Fruit fly (Drosophila melanogaster) whole organism, embryonic: ENCODE measurements around the gene CG3764.

Source experiments
- ATbp ChIP-seq: fragments of 200-800 bp; sonication (Bioruptor generic); optimal IDR thresholded peaks from 2 replicates; lab custom pipeline; 2017; ENCODE audit warnings: missing biosample characterization, mild to moderate bottlenecking, missing genetic modification characterization, missing genetic modification reagents
- Atf6 ChIP-seq: fragments of 200-800 bp; sonication (Bioruptor generic); IDR thresholded peaks from 2 replicates; pipeline ENCODE4 v1.3.6; 2022; ENCODE audit warnings: missing biosample characterization, missing genetic modification characterization
- Awh ChIP-seq: fragments of 200-800 bp; sonication (Bioruptor generic); IDR thresholded peaks from 2 replicates; pipeline ENCODE4, ENCODE4 v1.3.6; 2022; ENCODE audit warnings: missing biosample characterization, missing genetic modification characterization
- CG11456 ChIP-seq: fragments of 200-800 bp; sonication (Bioruptor generic); IDR thresholded peaks from 3 replicates; pipeline ENCODE4 v1.3.6; 2022; ENCODE audit warnings: missing biosample characterization, missing genetic modification characterization
- CG12299 ChIP-seq: fragments of 200-800 bp; sonication (Bioruptor generic); optimal IDR thresholded peaks from 2 replicates; lab custom pipeline; 2018; ENCODE audit warnings: missing biosample characterization, mild to moderate bottlenecking, missing genetic modification characterization
- CG14014 ChIP-seq: fragments of 200-800 bp; sonication (Bioruptor generic); IDR thresholded peaks from 2 replicates; pipeline ENCODE4 v1.3.6; 2022; ENCODE audit warnings: missing biosample characterization, missing genetic modification characterization
- CG14710 ChIP-seq: fragments of 200-800 bp; sonication (Bioruptor generic); optimal IDR thresholded peaks from 3 replicates; lab custom pipeline; 2019; ENCODE audit warnings: missing biosample characterization, mild to moderate bottlenecking, missing genetic modification characterization, moderate library complexity
- CG16779 ChIP-seq: fragments of 200-800 bp; sonication (Bioruptor generic); IDR thresholded peaks from 2 replicates; pipeline ENCODE4 v1.3.6; 2022; ENCODE audit warnings: missing biosample characterization, missing genetic modification characterization
- CG16815 ChIP-seq: fragments of 200-800 bp; sonication (Bioruptor generic); optimal IDR thresholded peaks from 3 replicates; lab custom pipeline; 2017; ENCODE audit warnings: missing biosample characterization, mild to moderate bottlenecking, missing genetic modification characterization
- CG17361 ChIP-seq: fragments of 200-800 bp; sonication (Bioruptor generic); IDR thresholded peaks from 3 replicates; pipeline ENCODE4 v1.3.6; 2022; ENCODE audit warnings: missing biosample characterization, missing genetic modification characterization
- CG18619 ChIP-seq: fragments of 200-800 bp; sonication (Bioruptor generic); optimal IDR thresholded peaks from 3 replicates; lab custom pipeline; 2017; ENCODE audit warnings: missing biosample characterization, mild to moderate bottlenecking, missing genetic modification characterization
- CG2202 ChIP-seq: fragments of 200-800 bp; sonication (Bioruptor generic); optimal IDR thresholded peaks from 2 replicates; lab custom pipeline; 2018; ENCODE audit warnings: missing biosample characterization, mild to moderate bottlenecking, missing genetic modification characterization
- CG31365 ChIP-seq: fragments of 200-800 bp; sonication (Bioruptor generic); optimal IDR thresholded peaks from 2 replicates; lab custom pipeline; 2018; ENCODE audit warnings: missing biosample characterization, mild to moderate bottlenecking, missing genetic modification characterization
- CG34376 ChIP-seq: fragments of 200-800 bp; sonication (Bioruptor generic); optimal IDR thresholded peaks from 2 replicates; lab custom pipeline; 2018; ENCODE audit warnings: missing biosample characterization, mild to moderate bottlenecking, missing genetic modification characterization
- CG3726 ChIP-seq: fragments of 200-800 bp; sonication (Bioruptor generic); IDR thresholded peaks from 3 replicates; pipeline ENCODE4, ENCODE4 v1.3.6; 2022; ENCODE audit warnings: missing biosample characterization, missing genetic modification characterization
- CG4360 ChIP-seq: fragments of 200-800 bp; sonication (Bioruptor generic); IDR thresholded peaks from 2 replicates; pipeline ENCODE4 v1.3.6; 2022; ENCODE audit warnings: missing biosample characterization, missing genetic modification characterization
- CG4707 ChIP-seq: fragments of 200-800 bp; sonication (Bioruptor generic); optimal IDR thresholded peaks from 2 replicates; lab custom pipeline; 2018; ENCODE audit warnings: missing biosample characterization, mild to moderate bottlenecking, missing genetic modification characterization, moderate library complexity
- CG6791 ChIP-seq: fragments of 200-800 bp; sonication (Bioruptor generic); IDR thresholded peaks from 3 replicates; pipeline ENCODE4 v1.3.6; 2022; ENCODE audit warnings: missing biosample characterization, missing genetic modification characterization; ENCODE audit not compliant: partially characterized antibody
- CG7786 ChIP-seq: fragments of 200-800 bp; sonication (Bioruptor generic); optimal IDR thresholded peaks from 2 replicates; lab custom pipeline; 2016; ENCODE audit warnings: missing biosample characterization, missing genetic modification characterization
- CG7928 ChIP-seq: fragments of 200-800 bp; sonication (Bioruptor generic); optimal IDR thresholded peaks from 2 replicates; lab custom pipeline; 2017; ENCODE audit warnings: missing biosample characterization, mild to moderate bottlenecking, missing genetic modification characterization
- CG8924 ChIP-seq: fragments of 200-800 bp; optimal IDR thresholded peaks from 3 replicates; lab custom pipeline; 2019; ENCODE audit warnings: missing biosample characterization, mild to moderate bottlenecking, missing genetic modification characterization, moderate library complexity
- CG9609 ChIP-seq: fragments of 200-800 bp; sonication (Bioruptor generic); optimal IDR thresholded peaks from 3 replicates; lab custom pipeline; 2016; ENCODE audit warnings: missing biosample characterization, missing genetic modification characterization
- Dbx ChIP-seq: fragments of 200-800 bp; sonication (Bioruptor generic); IDR thresholded peaks from 3 replicates; pipeline ENCODE4 v1.3.6; 2022; ENCODE audit warnings: missing biosample characterization, missing genetic modification characterization
- ERR ChIP-seq: fragments of 200-800 bp; sonication (Bioruptor generic); optimal IDR thresholded peaks from 2 replicates; lab custom pipeline; 2016; ENCODE audit warnings: missing biosample characterization, missing genetic modification characterization
- Hey ChIP-seq: fragments of 200-800 bp; sonication (Bioruptor generic); optimal IDR thresholded peaks from 3 replicates; lab custom pipeline; 2018; ENCODE audit warnings: missing biosample characterization, mild to moderate bottlenecking, missing genetic modification characterization
- Mrtf ChIP-seq: fragments of 200-800 bp; sonication (Bioruptor generic); IDR thresholded peaks from 3 replicates; pipeline ENCODE4 v1.3.6; 2022; ENCODE audit warnings: missing biosample characterization, missing genetic modification characterization
- Pdp1 ChIP-seq, 2 experiments: fragments of 200-800 bp; sonication (Bioruptor generic); optimal IDR thresholded peaks; 3 replicates each; lab custom pipeline; 2016; ENCODE audit warnings: missing biosample characterization in 2 of 2, missing genetic modification characterization in 2 of 2, mild to moderate bottlenecking in 1 of 2, moderate library complexity in 1 of 2
- Sox102F ChIP-seq: fragments of 200-800 bp; sonication (Bioruptor generic); optimal IDR thresholded peaks from 2 replicates; lab custom pipeline; 2018; ENCODE audit warnings: missing biosample characterization, mild to moderate bottlenecking, missing genetic modification characterization, moderate library complexity
- Sry-δ ChIP-seq: fragments of 200-800 bp; sonication (Bioruptor generic); optimal IDR thresholded peaks from 2 replicates; lab custom pipeline; 2016; ENCODE audit warnings: missing biosample characterization, missing genetic modification characterization
- al ChIP-seq: fragments of 200-800 bp; sonication (Bioruptor generic); IDR thresholded peaks from 2 replicates; pipeline ENCODE4 v1.3.6; 2022; ENCODE audit warnings: missing biosample characterization, missing genetic modification characterization
- crp ChIP-seq, 2 experiments: fragments of 200-800 bp; sonication (Bioruptor generic); optimal IDR thresholded peaks; 2 replicates in 1 of 2; 3 replicates in 1 of 2; lab custom pipeline; 2017; ENCODE audit warnings: missing biosample characterization in 2 of 2, missing genetic modification characterization in 2 of 2, mild to moderate bottlenecking in 1 of 2, moderate library complexity in 1 of 2
- cwo ChIP-seq: fragments of 200-800 bp; sonication (Bioruptor generic); optimal IDR thresholded peaks from 3 replicates; lab custom pipeline; 2017; ENCODE audit warnings: missing biosample characterization, missing genetic modification characterization, mild to moderate bottlenecking, moderate library complexity, missing genetic modification reagents
- emc ChIP-seq: fragments of 200-800 bp; sonication (Bioruptor generic); optimal IDR thresholded peaks from 2 replicates; lab custom pipeline; 2016; ENCODE audit warnings: missing biosample characterization, missing genetic modification characterization
- eyg ChIP-seq: fragments of 200-800 bp; sonication (Bioruptor generic); optimal IDR thresholded peaks from 3 replicates; lab custom pipeline; 2016; ENCODE audit warnings: missing biosample characterization, missing genetic modification characterization
- fd102C ChIP-seq: fragments of 200-800 bp; sonication (Bioruptor generic); optimal IDR thresholded peaks from 2 replicates; lab custom pipeline; 2018; ENCODE audit warnings: missing biosample characterization, mild to moderate bottlenecking, missing genetic modification characterization, moderate library complexity
- fru ChIP-seq: fragments of >200 bp; optimal IDR thresholded peaks from 2 replicates; lab custom pipeline; 2017
- lbe ChIP-seq: fragments of 200-800 bp; sonication (Bioruptor generic); optimal IDR thresholded peaks from 2 replicates; lab custom pipeline; 2016; ENCODE audit warnings: missing biosample characterization, mild to moderate bottlenecking, missing genetic modification characterization
- lov ChIP-seq, 2 experiments: fragments of 200-800 bp in 1 of 2; fragments of >200 bp in 1 of 2; sonication (Bioruptor generic) in 1 of 2; IDR thresholded peaks in 1 of 2; optimal IDR thresholded peaks in 1 of 2; 2 replicates in 1 of 2; 3 replicates in 1 of 2; pipeline versions ENCODE4 v1.3.6 to Lab custom; 2017 to 2022; ENCODE audit warnings: missing biosample characterization in 1 of 2, missing genetic modification characterization in 1 of 2
- oc ChIP-seq: fragments of 200-800 bp; sonication (Bioruptor generic); optimal IDR thresholded peaks from 2 replicates; lab custom pipeline; 2018; ENCODE audit warnings: missing biosample characterization, mild to moderate bottlenecking, missing genetic modification characterization, moderate library complexity
- peb ChIP-seq: fragments of 200-800 bp; sonication (Bioruptor generic); IDR thresholded peaks from 2 replicates; pipeline ENCODE4 v1.3.6; 2022; ENCODE audit warnings: missing biosample characterization, missing genetic modification characterization
- pho ChIP-seq: fragments of 200-800 bp; sonication (Bioruptor generic); optimal IDR thresholded peaks from 2 replicates; lab custom pipeline; 2016; ENCODE audit warnings: missing biosample characterization, missing genetic modification characterization
- phol ChIP-seq: fragments of 200-800 bp; sonication (Bioruptor generic); optimal IDR thresholded peaks from 3 replicates; lab custom pipeline; 2018; ENCODE audit warnings: missing biosample characterization, mild to moderate bottlenecking, missing genetic modification characterization, moderate library complexity
- prd ChIP-seq, 3 experiments: fragments of >200 bp in 2 of 3; fragments of 200-800 bp in 1 of 3; sonication (Bioruptor generic) in 1 of 3; optimal IDR thresholded peaks in 2 of 3; IDR thresholded peaks in 1 of 3; 2 replicates in 2 of 3; 3 replicates in 1 of 3; pipeline versions ENCODE4 v1.3.6 to Lab custom; 2017 to 2022; ENCODE audit warnings: missing biosample characterization in 1 of 3, missing genetic modification characterization in 1 of 3
- scrt ChIP-seq: fragments of 200-800 bp; sonication (Bioruptor generic); optimal IDR thresholded peaks from 2 replicates; lab custom pipeline; 2018; ENCODE audit warnings: missing biosample characterization, mild to moderate bottlenecking, missing genetic modification characterization, moderate library complexity
- sisA ChIP-seq: fragments of 200-800 bp; sonication (Bioruptor generic); IDR thresholded peaks from 2 replicates; pipeline ENCODE4 v1.3.6; 2022; ENCODE audit warnings: missing biosample characterization, missing genetic modification characterization
- sna ChIP-seq: fragments of 200-800 bp; sonication (Bioruptor generic); IDR thresholded peaks from 2 replicates; pipeline ENCODE4 v1.3.6; 2022; ENCODE audit warnings: missing biosample characterization, missing genetic modification characterization; ENCODE audit not compliant: partially characterized antibody
- tin ChIP-seq: fragments of 200-800 bp; sonication (Bioruptor generic); optimal IDR thresholded peaks from 3 replicates; lab custom pipeline; 2016; ENCODE audit warnings: missing biosample characterization, missing genetic modification characterization
- tll ChIP-seq, 2 experiments: fragments of 200-800 bp in 1 of 2; fragments of >200 bp in 1 of 2; sonication (Bioruptor generic) in 1 of 2; optimal IDR thresholded peaks; 2 replicates each; lab custom pipeline; 2017 to 2019; ENCODE audit warnings: missing biosample characterization in 2 of 2, missing genetic modification characterization in 2 of 2, mild to moderate bottlenecking in 1 of 2, moderate library complexity in 1 of 2
- unpg ChIP-seq: fragments of 200-800 bp; sonication (Bioruptor generic); optimal IDR thresholded peaks from 3 replicates; lab custom pipeline; 2018; ENCODE audit warnings: missing biosample characterization, mild to moderate bottlenecking, missing genetic modification characterization, moderate library complexity
- wek ChIP-seq: fragments of 200-800 bp; sonication (Bioruptor generic); optimal IDR thresholded peaks from 3 replicates; lab custom pipeline; 2018; ENCODE audit warnings: missing biosample characterization, mild to moderate bottlenecking, missing genetic modification characterization, moderate library complexity

The CG3764 gene

DNA sequence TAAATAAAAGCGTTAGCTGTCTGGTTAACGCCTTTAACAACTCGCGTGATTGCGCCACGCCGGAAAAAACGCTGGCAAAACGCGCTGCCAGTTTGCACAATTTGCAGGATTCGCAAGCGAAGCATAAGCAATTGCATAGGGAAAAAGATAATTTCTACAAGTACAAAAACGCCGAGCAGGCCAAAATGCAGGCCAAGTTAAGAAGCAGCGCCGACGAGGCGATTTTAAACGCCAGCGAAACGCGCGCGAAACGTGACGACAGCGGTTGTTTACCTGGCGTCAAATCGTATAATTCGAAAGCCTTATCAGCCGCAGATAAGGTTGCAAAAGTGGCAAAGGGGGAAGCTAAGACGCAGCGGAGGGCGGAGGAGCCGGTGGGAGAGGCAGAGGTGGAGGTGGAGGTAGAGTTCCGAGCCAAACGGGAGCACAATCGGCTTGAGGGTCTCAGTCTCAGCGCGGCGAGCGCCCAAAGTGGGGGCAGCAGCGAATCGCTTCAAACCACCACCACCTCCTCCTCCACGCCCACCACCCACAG lies 31.2 kb downstream of the CG3764 start (continued):
- TF ChIP-seq CG16815: no peak
- TF ChIP-seq scrt: no peak
- peak; percentile 39 for TF ChIP-seq Hey (tag; lab: Kevin White, UChicago)
- TF ChIP-seq cwo (GFP tag; lab: Kevin White, UChicago): peak; percentile 38
- no peak for TF ChIP-seq CG4360
- no peak for TF ChIP-seq emc (GFP tag; lab: Kevin White, UChicago)
- no peak for TF ChIP-seq peb (GFP tag; lab: Robert Waterston, UW)
- TF ChIP-seq CG31365 (tag; lab: Kevin White, UChicago): no peak
- no peak for TF ChIP-seq CG4707 (GFP tag; lab: Kevin White, UChicago)
- TF ChIP-seq Mrtf (GFP tag; lab: Robert Waterston, UW): no peak
- TF ChIP-seq eyg: no peak
- no peak for TF ChIP-seq sisA
- no peak for TF ChIP-seq pho (GFP tag; lab: Kevin White, UChicago)
- TF ChIP-seq Sox102F (GFP tag; lab: Kevin White, UChicago): no peak
- no peak for TF ChIP-seq fru
- TF ChIP-seq crp (GFP tag; optimal IDR thresholded peaks at IDR 0.05; lab: Kevin White, UChicago): no peak
- TF ChIP-seq CG16779 (GFP tag; lab: Robert Waterston, UW): no peak
- no peak for TF ChIP-seq Atf6 (GFP tag; lab: Robert Waterston, UW)
- no peak for TF ChIP-seq sna (GFP tag; lab: Robert Waterston, UW)
- no peak for TF ChIP-seq CG12299 (tag; lab: Kevin White, UChicago)
- TF ChIP-seq CG3726 (GFP tag; lab: Robert Waterston, UW): no peak
- no peak for TF ChIP-seq CG14710 (tag; lab: Kevin White, UChicago)
- TF ChIP-seq al (GFP tag; lab: Robert Waterston, UW): no peak
- no peak for TF ChIP-seq CG7928
- TF ChIP-seq Awh (GFP tag; lab: Robert Waterston, UW): no peak
- TF ChIP-seq fd102C: no peak
- no peak for TF ChIP-seq lbe (GFP tag; lab: Kevin White, UChicago)
- no peak for TF ChIP-seq CG6791 (GFP tag; lab: Robert Waterston, UW)
- TF ChIP-seq CG8924 (tag; lab: Kevin White, UChicago): no peak
- peak in 1 of 2 experiments; percentile 17 for TF ChIP-seq Pdp1 (GFP tag; optimal IDR thresholded peaks at IDR 0.05; lab: Kevin White, UChicago)
- TF ChIP-seq CG9609 (GFP tag; lab: Kevin White, UChicago): no peak
- no peak for TF ChIP-seq wek (GFP tag; lab: Kevin White, UChicago)
- no peak for TF ChIP-seq Sry-δ (GFP tag; lab: Kevin White, UChicago)
- TF ChIP-seq lov (optimal IDR thresholded peaks at IDR 0.05; lab: Kevin White, UChicago): no peak
- TF ChIP-seq lov (GFP tag; IDR thresholded peaks at IDR 0.05; lab: Robert Waterston, UW): no peak
- TF ChIP-seq ATbp (GFP tag; lab: Kevin White, UChicago): no peak
- TF ChIP-seq CG11456: no peak
- TF ChIP-seq Dbx (GFP tag; lab: Robert Waterston, UW): peak; percentile 18; the same call in 1 of the 3 replicates
- TF ChIP-seq CG34376 (GFP tag; lab: Kevin White, UChicago): no peak
- TF ChIP-seq CG7786 (GFP tag; lab: Kevin White, UChicago): no peak
- no peak for TF ChIP-seq CG17361 (GFP tag; lab: Robert Waterston, UW)
- TF ChIP-seq ERR: no peak
- TF ChIP-seq phol (tag; lab: Kevin White, UChicago): no peak
- no peak for TF ChIP-seq CG18619
- TF ChIP-seq unpg (GFP tag; lab: Kevin White, UChicago): no peak
- TF ChIP-seq tll (GFP tag; optimal IDR thresholded peaks at IDR 0.05; lab: Kevin White, UChicago): no peak
- no peak for TF ChIP-seq CG14014 (GFP tag; lab: Robert Waterston, UW)
- no peak for TF ChIP-seq tin
- no peak for TF ChIP-seq oc (tag; lab: Kevin White, UChicago)
- TF ChIP-seq CG2202 (tag; lab: Kevin White, UChicago): no peak
- no peak for TF ChIP-seq prd (optimal IDR thresholded peaks at IDR 0.05; lab: Kevin White, UChicago)
- no peak for TF ChIP-seq prd (GFP tag; IDR thresholded peaks at IDR 0.05; lab: Robert Waterston, UW)
